Fruit fly (Drosophila melanogaster): Measurements from ENCODE around the gene CG2202.

DNA sequence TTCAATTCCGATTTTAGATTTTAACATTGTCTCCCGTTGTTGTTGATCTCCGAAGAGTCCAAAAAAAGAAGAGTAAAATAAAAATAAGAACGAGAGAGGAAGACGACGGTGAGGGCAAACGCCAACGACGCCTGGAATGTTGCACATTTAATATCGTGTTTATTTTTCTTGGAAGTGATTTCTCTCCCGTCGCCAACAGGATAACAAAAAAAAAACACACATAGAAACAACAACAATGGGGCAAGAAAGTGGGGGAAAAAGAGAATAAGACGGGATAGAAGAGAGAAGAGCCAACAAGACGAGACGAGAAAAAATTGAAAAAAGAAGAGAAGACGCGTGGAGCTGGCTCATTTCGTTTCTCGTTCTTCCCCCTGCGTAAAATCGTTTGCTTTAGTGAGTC, 47.5 kb upstream of the CG2202 start:
- TF ChIP-seq Clk (GFP tag; optimal IDR thresholded peaks at IDR 0.05) (no peak), toe (GFP tag; optimal IDR thresholded peaks at IDR 0.05) (no peak), Hr96 (GFP tag; optimal IDR thresholded peaks at IDR 0.05) (no peak)
